Fruit fly (Drosophila melanogaster): ENCODE results near the gene CG16717.
A peak's percentile ranks its signal among the peaks of the same experiment; 100 is the strongest.

DNA sequence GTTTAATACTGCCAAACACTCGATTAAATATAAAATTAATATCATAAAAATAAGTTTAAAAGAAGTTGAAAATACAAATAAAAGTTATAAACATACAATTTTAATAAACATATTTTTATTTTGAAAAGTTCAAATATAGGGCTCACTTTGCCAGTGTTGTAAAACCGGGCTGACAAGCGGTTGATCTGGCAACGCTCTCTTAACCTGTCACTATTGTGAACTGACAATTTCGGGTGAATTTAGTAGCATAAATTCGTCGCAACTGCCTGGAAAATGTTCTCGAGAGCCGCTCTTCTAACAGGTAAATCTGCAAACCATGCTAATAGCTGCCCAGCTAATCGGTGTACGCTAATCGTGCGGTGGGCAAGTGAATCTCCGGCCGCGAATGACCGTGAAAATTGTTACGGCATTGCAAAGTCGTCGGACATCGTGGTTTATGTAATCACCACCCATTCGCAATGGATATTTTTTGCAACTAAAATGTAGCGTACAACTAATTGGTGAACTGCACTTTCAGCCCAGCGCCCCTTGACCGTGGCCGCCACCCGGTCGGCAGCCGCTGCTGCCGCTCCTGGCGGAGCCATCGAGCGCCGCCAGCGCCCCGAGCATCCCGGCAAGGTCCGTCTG lies 50.9 kb downstream of the CG16717 start, which contains the start of gene ATPsynB:
- TF ChIP-seq CG8478 (optimal IDR thresholded peaks at IDR 0.05) (no peak), CTCF (optimal IDR thresholded peaks at IDR 0.05) (peak in 1 of 2 experiments; percentile 25)

Measured in S2 (cell line).